Fruit fly (Drosophila melanogaster) whole organism, embryonic: Measurements from ENCODE around the gene Pde11.
A peak's percentile ranks its signal among the peaks of the same experiment; 100 is the strongest.

Experiments used
- Abd-B ChIP-seq: fragments of 200-800 bp; sonication (Bioruptor generic); optimal IDR thresholded peaks from 2 replicates; lab custom pipeline; 2018; ENCODE audit warnings: missing biosample characterization, mild to moderate bottlenecking, missing genetic modification characterization, moderate library complexity
- Atf-2 ChIP-seq: fragments of 200-800 bp; sonication (Bioruptor generic); optimal IDR thresholded peaks from 2 replicates; lab custom pipeline; 2016; ENCODE audit warnings: missing biosample characterization, missing genetic modification characterization
- CG10979 ChIP-seq: fragments of 200-800 bp; sonication (Bioruptor generic); optimal IDR thresholded peaks from 2 replicates; lab custom pipeline; 2018; ENCODE audit warnings: missing biosample characterization, mild to moderate bottlenecking, missing genetic modification characterization, moderate library complexity
- CG11560 ChIP-seq: fragments of 200-800 bp; sonication (Bioruptor generic); IDR thresholded peaks from 3 replicates; pipeline ENCODE4 v1.3.6; 2022; ENCODE audit warnings: missing biosample characterization, missing genetic modification characterization
- CG11723 ChIP-seq: fragments of 200-800 bp; sonication (Bioruptor generic); optimal IDR thresholded peaks from 2 replicates; lab custom pipeline; 2017; ENCODE audit warnings: missing biosample characterization, mild to moderate bottlenecking, missing genetic modification characterization
- CG12071 ChIP-seq: fragments of 200-800 bp; sonication (Bioruptor generic); optimal IDR thresholded peaks from 3 replicates; lab custom pipeline; 2018; ENCODE audit warnings: missing biosample characterization, mild to moderate bottlenecking, missing genetic modification characterization
- CG12236 ChIP-seq: fragments of 200-800 bp; sonication (Bioruptor generic); optimal IDR thresholded peaks from 2 replicates; lab custom pipeline; 2016; ENCODE audit warnings: missing biosample characterization, missing genetic modification characterization
- CG13287 ChIP-seq: fragments of 200-800 bp; sonication (Bioruptor generic); IDR thresholded peaks from 2 replicates; pipeline ENCODE4 v1.3.6; 2022; ENCODE audit warnings: missing biosample characterization, missing genetic modification characterization; ENCODE audit not compliant: partially characterized antibody
- CG18011 ChIP-seq: fragments of 200-800 bp; sonication (Bioruptor generic); optimal IDR thresholded peaks from 2 replicates; lab custom pipeline; 2017; ENCODE audit warnings: missing biosample characterization, missing genetic modification characterization, mild to moderate bottlenecking, moderate library complexity, missing genotype
- CG1832 ChIP-seq: fragments of 200-800 bp; sonication (Bioruptor generic); optimal IDR thresholded peaks from 2 replicates; lab custom pipeline; 2017; ENCODE audit warnings: missing biosample characterization, mild to moderate bottlenecking, missing genetic modification characterization, inconsistent platforms
- CG31224 ChIP-seq: fragments of 200-800 bp; sonication (Bioruptor generic); IDR thresholded peaks from 2 replicates; pipeline ENCODE4 v1.3.6; 2022; ENCODE audit warnings: missing biosample characterization, missing genetic modification characterization
- CG33213 ChIP-seq: fragments of 200-800 bp; sonication (Bioruptor generic); optimal IDR thresholded peaks from 3 replicates; lab custom pipeline; 2016; ENCODE audit warnings: missing biosample characterization, missing genetic modification characterization
- CG3726 ChIP-seq: fragments of 200-800 bp; sonication (Bioruptor generic); IDR thresholded peaks from 3 replicates; pipeline ENCODE4, ENCODE4 v1.3.6; 2022; ENCODE audit warnings: missing biosample characterization, missing genetic modification characterization
- CG3847 ChIP-seq: fragments of 200-800 bp; sonication (Bioruptor generic); IDR thresholded peaks from 2 replicates; pipeline ENCODE4 v1.3.6; 2022; ENCODE audit warnings: missing biosample characterization, missing genetic modification characterization
- CG4404 ChIP-seq: fragments of 200-800 bp; sonication (Bioruptor generic); IDR thresholded peaks from 2 replicates; pipeline ENCODE4 v1.3.6; 2022; ENCODE audit warnings: missing biosample characterization, missing genetic modification characterization
- CG4820 ChIP-seq: fragments of 200-800 bp; sonication (Bioruptor generic); optimal IDR thresholded peaks from 3 replicates; lab custom pipeline; 2016; ENCODE audit warnings: missing biosample characterization, missing genetic modification characterization
- CG6175 ChIP-seq: fragments of 200-800 bp; sonication (Bioruptor generic); IDR thresholded peaks from 3 replicates; pipeline ENCODE4 v1.3.6; 2022; ENCODE audit warnings: missing biosample characterization, missing genetic modification characterization
- CG6854 ChIP-seq: fragments of 200-800 bp; sonication (Bioruptor generic); optimal IDR thresholded peaks from 3 replicates; lab custom pipeline; 2017; ENCODE audit warnings: missing biosample characterization, mild to moderate bottlenecking, missing genetic modification characterization
- CG8089 ChIP-seq: fragments of 200-800 bp; sonication (Bioruptor generic); optimal IDR thresholded peaks from 3 replicates; lab custom pipeline; 2016; ENCODE audit warnings: missing biosample characterization, missing genetic modification characterization
- CHES-1-like ChIP-seq: fragments of 200-800 bp; sonication (Bioruptor generic); optimal IDR thresholded peaks from 2 replicates; lab custom pipeline; 2016; ENCODE audit warnings: missing biosample characterization, missing genetic modification characterization
- Dbx ChIP-seq: fragments of 200-800 bp; sonication (Bioruptor generic); IDR thresholded peaks from 3 replicates; pipeline ENCODE4 v1.3.6; 2022; ENCODE audit warnings: missing biosample characterization, missing genetic modification characterization
- Dip2 ChIP-seq: fragments of 200-800 bp; sonication (Bioruptor generic); IDR thresholded peaks from 2 replicates; pipeline ENCODE4 v1.3.6; 2022; ENCODE audit warnings: missing biosample characterization, missing genetic modification characterization
- Dip3 ChIP-seq: fragments of 200-800 bp; sonication (Bioruptor generic); optimal IDR thresholded peaks from 3 replicates; lab custom pipeline; 2016; ENCODE audit warnings: missing biosample characterization, missing genetic modification characterization
- Dll ChIP-seq: fragments of 200-800 bp; sonication (Bioruptor generic); IDR thresholded peaks from 4 replicates; pipeline ENCODE4 v1.3.6; 2022; ENCODE audit warnings: missing biosample characterization, missing genetic modification characterization; ENCODE audit not compliant: partially characterized antibody
- ERR ChIP-seq: fragments of 200-800 bp; sonication (Bioruptor generic); optimal IDR thresholded peaks from 2 replicates; lab custom pipeline; 2016; ENCODE audit warnings: missing biosample characterization, missing genetic modification characterization
- HLH54F ChIP-seq: fragments of 200-800 bp; sonication (Bioruptor generic); optimal IDR thresholded peaks from 3 replicates; lab custom pipeline; 2016; ENCODE audit warnings: missing biosample characterization, missing genetic modification characterization
- Hand ChIP-seq: fragments of 200-800 bp; sonication (Bioruptor generic); optimal IDR thresholded peaks from 2 replicates; lab custom pipeline; 2017; ENCODE audit warnings: mild to moderate bottlenecking, missing biosample characterization, missing genetic modification reagents, missing genetic modification characterization
- Med ChIP-seq: fragments of 200-800 bp; sonication (Bioruptor generic); peaks from one replicate; lab custom pipeline; 2016; ENCODE audit warnings: missing biosample characterization, missing genetic modification characterization, mild to moderate bottlenecking, inconsistent platforms, moderate library complexity
- Meics ChIP-seq: fragments of 200-800 bp; sonication (Bioruptor generic); optimal IDR thresholded peaks from 2 replicates; lab custom pipeline; 2017; ENCODE audit warnings: missing biosample characterization, mild to moderate bottlenecking, missing genetic modification characterization
- Pdp1 ChIP-seq, 2 experiments: fragments of 200-800 bp; sonication (Bioruptor generic); optimal IDR thresholded peaks; 3 replicates each; lab custom pipeline; 2016; ENCODE audit warnings: missing biosample characterization in 2 of 2, missing genetic modification characterization in 2 of 2, mild to moderate bottlenecking in 1 of 2, moderate library complexity in 1 of 2
- Ravus ChIP-seq: fragments of 200-800 bp; sonication (Bioruptor generic); IDR thresholded peaks from 2 replicates; pipeline ENCODE4 v1.3.6; 2022; ENCODE audit warnings: missing biosample characterization, missing genetic modification characterization
- Sry-δ ChIP-seq: fragments of 200-800 bp; sonication (Bioruptor generic); optimal IDR thresholded peaks from 2 replicates; lab custom pipeline; 2016; ENCODE audit warnings: missing biosample characterization, missing genetic modification characterization
- abd-A ChIP-seq: fragments of 200-800 bp; sonication (Bioruptor generic); optimal IDR thresholded peaks from 3 replicates; lab custom pipeline; 2019; ENCODE audit warnings: missing biosample characterization, mild to moderate bottlenecking, missing genetic modification characterization, moderate library complexity
- ash1 ChIP-seq: fragments of 200-800 bp; sonication (Bioruptor generic); optimal IDR thresholded peaks from 2 replicates; lab custom pipeline; 2018; ENCODE audit warnings: missing biosample characterization, mild to moderate bottlenecking, missing genetic modification characterization
- cad ChIP-seq: fragments of >200 bp; optimal IDR thresholded peaks from 2 replicates; lab custom pipeline; 2017; ENCODE audit warnings: missing biosample characterization, missing genetic modification characterization
- crp ChIP-seq, 2 experiments: fragments of 200-800 bp; sonication (Bioruptor generic); optimal IDR thresholded peaks; 2 replicates in 1 of 2; 3 replicates in 1 of 2; lab custom pipeline; 2017; ENCODE audit warnings: missing biosample characterization in 2 of 2, missing genetic modification characterization in 2 of 2, mild to moderate bottlenecking in 1 of 2, moderate library complexity in 1 of 2
- dm ChIP-seq: fragments of 200-800 bp; sonication (Bioruptor generic); optimal IDR thresholded peaks from 3 replicates; lab custom pipeline; 2016; ENCODE audit warnings: missing biosample characterization, missing genetic modification characterization
- eyg ChIP-seq: fragments of 200-800 bp; sonication (Bioruptor generic); optimal IDR thresholded peaks from 3 replicates; lab custom pipeline; 2016; ENCODE audit warnings: missing biosample characterization, missing genetic modification characterization
- hth ChIP-seq: fragments of >200 bp; optimal IDR thresholded peaks from 2 replicates; lab custom pipeline; 2017; ENCODE audit warnings: inconsistent platforms
- jumu ChIP-seq: fragments of 200-800 bp; sonication (Bioruptor generic); optimal IDR thresholded peaks from 3 replicates; lab custom pipeline; 2016; ENCODE audit warnings: missing biosample characterization, missing genetic modification characterization
- nau ChIP-seq: fragments of 200-800 bp; sonication (Bioruptor generic); optimal IDR thresholded peaks from 3 replicates; lab custom pipeline; 2017; ENCODE audit warnings: missing biosample characterization, mild to moderate bottlenecking, missing genetic modification characterization, missing genetic modification reagents
- org-1 ChIP-seq: fragments of 200-800 bp; sonication (Bioruptor generic); optimal IDR thresholded peaks from 2 replicates; lab custom pipeline; 2017; ENCODE audit warnings: missing biosample characterization, missing genetic modification characterization
- peb ChIP-seq: fragments of 200-800 bp; sonication (Bioruptor generic); IDR thresholded peaks from 2 replicates; pipeline ENCODE4 v1.3.6; 2022; ENCODE audit warnings: missing biosample characterization, missing genetic modification characterization
- ranshi ChIP-seq: fragments of 200-800 bp; sonication (Bioruptor generic); IDR thresholded peaks from 2 replicates; pipeline ENCODE4 v1.3.6; 2022; ENCODE audit warnings: missing biosample characterization, missing genetic modification characterization
- run ChIP-seq: fragments of 200-800 bp; sonication (Bioruptor generic); optimal IDR thresholded peaks from 3 replicates; lab custom pipeline; 2018; ENCODE audit warnings: missing biosample characterization, mild to moderate bottlenecking, missing genetic modification characterization
- sc ChIP-seq, 3 experiments: fragments of >200 bp in 2 of 3; fragments of 200-800 bp in 1 of 3; sonication (Bioruptor generic) in 1 of 3; optimal IDR thresholded peaks; 2 replicates in 2 of 3; 3 replicates in 1 of 3; lab custom pipeline; 2017; ENCODE audit warnings: mild to moderate bottlenecking in 1 of 3, missing biosample characterization in 1 of 3, missing genetic modification characterization in 1 of 3, missing genetic modification reagents in 1 of 3
- sqz ChIP-seq: fragments of 200-800 bp; sonication (Bioruptor generic); optimal IDR thresholded peaks from 3 replicates; lab custom pipeline; 2018; ENCODE audit warnings: missing biosample characterization, mild to moderate bottlenecking, missing genetic modification characterization
- vvl ChIP-seq: fragments of 200-800 bp; sonication (Bioruptor generic); IDR thresholded peaks from 2 replicates; pipeline ENCODE4 v1.3.6; 2022; ENCODE audit warnings: missing biosample characterization, missing genetic modification characterization
- wdn ChIP-seq: fragments of 200-800 bp; sonication (Bioruptor generic); IDR thresholded peaks from 2 replicates; pipeline ENCODE4 v1.3.6; 2022; ENCODE audit warnings: missing biosample characterization, missing genetic modification characterization
- z ChIP-seq: fragments of 200-800 bp; sonication (Bioruptor generic); IDR thresholded peaks from 3 replicates; pipeline ENCODE4 v1.3.6; 2022; ENCODE audit warnings: missing biosample characterization, missing genetic modification characterization

Gene Pde11

dm6 chr2L:18557965-18558537 is 32.1 kb downstream of the Pde11 start (continued):
- no peak for TF ChIP-seq sc (optimal IDR thresholded peaks at IDR 0.05; lab: Kevin White, UChicago)
- TF ChIP-seq sc (GFP tag; optimal IDR thresholded peaks at IDR 0.05; lab: Kevin White, UChicago): peak; percentile 3
- TF ChIP-seq Dbx (GFP tag; lab: Robert Waterston, UW): peak; percentile 92
- peak; percentile 61 for TF ChIP-seq Hand (GFP tag; lab: Kevin White, UChicago)
- peak; percentile 72 for TF ChIP-seq CG10979 (tag; lab: Kevin White, UChicago)
- peak; percentile 68 for TF ChIP-seq Ravus
- no peak for TF ChIP-seq hth
- TF ChIP-seq Dll: no peak
- peak; percentile 84 for TF ChIP-seq vvl (GFP tag; lab: Robert Waterston, UW)
- no peak for TF ChIP-seq CG12236 (GFP tag; lab: Kevin White, UChicago)
- TF ChIP-seq CHES-1-like (GFP tag; lab: Kevin White, UChicago): no peak
- TF ChIP-seq Dip2: no peak
- TF ChIP-seq ash1: no peak
- peak; percentile 32 for TF ChIP-seq Dip3
- TF ChIP-seq CG11560: 0 out of 3 replicates have a peak, but pooled peaks have one; percentile 23
- peak; percentile 81 for TF ChIP-seq Meics (GFP tag; lab: Kevin White, UChicago)
- no peak for TF ChIP-seq abd-A (tag; lab: Kevin White, UChicago)
- TF ChIP-seq ERR: no peak
- peak; percentile 47 to 80 for TF ChIP-seq Pdp1 (GFP tag; optimal IDR thresholded peaks at IDR 0.05; lab: Kevin White, UChicago)
- peak; percentile 19; the same call in 1 of the 2 replicates for TF ChIP-seq peb (GFP tag; lab: Robert Waterston, UW)
- TF ChIP-seq jumu: no peak
- TF ChIP-seq run (tag; lab: Kevin White, UChicago): no peak
- no peak for TF ChIP-seq cad (GFP tag; lab: Kevin White, UChicago)
- TF ChIP-seq CG13287 (GFP tag; lab: Robert Waterston, UW): no peak
- no peak for TF ChIP-seq dm
- TF ChIP-seq CG1832: no peak
- peak; percentile 12 for TF ChIP-seq CG12071
- no peak for TF ChIP-seq Atf-2 (GFP tag; lab: Kevin White, UChicago)
- peak; percentile 55 for TF ChIP-seq CG4820 (GFP tag; lab: Kevin White, UChicago)
- TF ChIP-seq CG11723: peak; percentile 30
- TF ChIP-seq wdn (GFP tag; lab: Robert Waterston, UW): peak; percentile 56
- peak; percentile 48 for TF ChIP-seq CG18011 (GFP tag; lab: Kevin White, UChicago)
- TF ChIP-seq nau (GFP tag; lab: Kevin White, UChicago): peak; percentile 73
- no peak for TF ChIP-seq Sry-δ (GFP tag; lab: Kevin White, UChicago)
- peak; percentile 75 for TF ChIP-seq CG3847
- peak; percentile 66 for TF ChIP-seq CG31224 (GFP tag; lab: Robert Waterston, UW)
- no peak for TF ChIP-seq CG4404 (GFP tag; lab: Robert Waterston, UW)
- TF ChIP-seq HLH54F (GFP tag; lab: Kevin White, UChicago): no peak
- TF ChIP-seq eyg (GFP tag; lab: Kevin White, UChicago): no peak
- TF ChIP-seq CG6854 (GFP tag; lab: Kevin White, UChicago): peak; percentile 54
- TF ChIP-seq CG3726 (GFP tag; lab: Robert Waterston, UW): peak; percentile 40; the same call in 1 of the 3 replicates
- TF ChIP-seq CG6175 (GFP tag; lab: Robert Waterston, UW): no peak
- no peak for TF ChIP-seq CG33213
- TF ChIP-seq sqz (GFP tag; lab: Kevin White, UChicago): peak; percentile 31
- TF ChIP-seq crp (GFP tag; optimal IDR thresholded peaks at IDR 0.05; lab: Kevin White, UChicago): peak in 1 of 2 experiments; percentile 9
- peak; percentile 57 for TF ChIP-seq org-1 (GFP tag; lab: Kevin White, UChicago)
- TF ChIP-seq CG8089 (GFP tag; lab: Kevin White, UChicago): no peak
- TF ChIP-seq ranshi (GFP tag; lab: Robert Waterston, UW): peak; percentile 83
- peak; percentile 38 for TF ChIP-seq Abd-B
- 0 out of 3 replicates have a peak, but pooled peaks have one; percentile 25 for TF ChIP-seq z (GFP tag; lab: Robert Waterston, UW)
- peak; percentile 82 for TF ChIP-seq Med (GFP tag; lab: Kevin White, UChicago)
